Fruit fly (Drosophila melanogaster) whole organism, prepupa: ENCODE results near the gene Cyp12a5.

Source experiments
- CG4318 ChIP-seq: fragments of 200-800 bp; sonication (Bioruptor generic); optimal IDR thresholded peaks from 3 replicates; lab custom pipeline; 2017; ENCODE audit warnings: missing biosample characterization, mild to moderate bottlenecking, missing genetic modification characterization
- CG6854 ChIP-seq: fragments of 200-800 bp; sonication (Bioruptor generic); optimal IDR thresholded peaks from 2 replicates; lab custom pipeline; 2017; ENCODE audit warnings: missing biosample characterization, mild to moderate bottlenecking, missing genetic modification characterization
- Eip75B ChIP-seq: fragments of 200-800 bp; sonication (Bioruptor generic); optimal IDR thresholded peaks from 3 replicates; lab custom pipeline; 2016; ENCODE audit warnings: missing biosample characterization, missing genetic modification characterization
- Hr39 ChIP-seq: fragments of 200-800 bp; sonication (Bioruptor generic); optimal IDR thresholded peaks from 2 replicates; lab custom pipeline; 2016; ENCODE audit warnings: missing biosample characterization, missing genetic modification characterization
- svp ChIP-seq: fragments of 200-800 bp; sonication (Bioruptor generic); peaks from one replicate; lab custom pipeline; 2016; ENCODE audit warnings: missing biosample characterization, missing genetic modification characterization
- topi ChIP-seq: fragments of 200-800 bp; sonication (Bioruptor generic); optimal IDR thresholded peaks from 3 replicates; lab custom pipeline; 2016; ENCODE audit warnings: missing biosample characterization, missing genetic modification characterization

dm6 chr3R:19100098-19100497 lies 32.4 kb upstream of the Cyp12a5 start:
- TF ChIP-seq svp (GFP tag; lab: Kevin White, UChicago) (peak; percentile 99), Eip75B (peak; percentile 18), CG4318 (GFP tag; lab: Kevin White, UChicago) (no peak), topi (GFP tag; lab: Kevin White, UChicago) (no peak), CG6854 (GFP tag; lab: Kevin White, UChicago) (no peak), Hr39 (no peak)
